Worm (Caenorhabditis elegans) whole organism, mixed stage, embryonic: ENCODE measurements around the gene gpx-3.

Source experiments
- M03D4.4 ChIP-seq: sonication (generic microtip); optimal IDR thresholded peaks from 2 replicates; lab custom pipeline; 2017; ENCODE audit warnings: mild to moderate bottlenecking, missing genetic modification characterization, missing compliant biosample characterization
- blmp-1 ChIP-seq: fragments of 150-350 bp; optimal IDR thresholded peaks from 2 replicates; lab custom pipeline; 2014; ENCODE audit warnings: missing biosample characterization, missing genetic modification characterization
- ces-1 ChIP-seq: fragments of 150-350 bp; optimal IDR thresholded peaks from 2 replicates; lab custom pipeline; 2014; ENCODE audit warnings: missing biosample characterization, missing genetic modification reagents, missing genetic modification characterization
- drap-1 ChIP-seq: fragments of 200-800 bp; sonication (Bioruptor generic); optimal IDR thresholded peaks from 3 replicates; lab custom pipeline; 2018; ENCODE audit warnings: mild to moderate bottlenecking, missing genetic modification characterization, missing compliant biosample characterization
- elt-1 ChIP-seq: sonication (generic microtip); optimal IDR thresholded peaks from 2 replicates; lab custom pipeline; 2017; ENCODE audit warnings: missing genetic modification characterization, mild to moderate bottlenecking, missing compliant biosample characterization, antibody characterized with exemption, moderate library complexity, borderline replicate concordance; ENCODE audit not compliant: insufficient read depth
- lin-13 ChIP-seq: fragments of 150-350 bp; optimal IDR thresholded peaks from 2 replicates; lab custom pipeline; 2014; ENCODE audit warnings: missing biosample characterization, missing genetic modification characterization
- lsy-2 ChIP-seq: fragments of 150-350 bp; optimal IDR thresholded peaks from 2 replicates; lab custom pipeline; 2014; ENCODE audit warnings: missing biosample characterization, missing genetic modification characterization
- mep-1 ChIP-seq: fragments of 150-350 bp; optimal IDR thresholded peaks from 2 replicates; lab custom pipeline; 2017; ENCODE audit warnings: missing biosample characterization, missing genetic modification reagents, missing genetic modification characterization, inconsistent platforms
- mls-2 ChIP-seq: sonication (generic microtip); optimal IDR thresholded peaks from 2 replicates; lab custom pipeline; 2016; ENCODE audit warnings: mild to moderate bottlenecking, missing genetic modification characterization, moderate library complexity, missing compliant biosample characterization
- nhr-12 ChIP-seq: fragments of 150-350 bp; optimal IDR thresholded peaks from 2 replicates; lab custom pipeline; 2014; ENCODE audit warnings: missing biosample characterization, missing genetic modification characterization
- nhr-76 ChIP-seq: sonication (generic microtip); optimal IDR thresholded peaks from 2 replicates; lab custom pipeline; 2017; ENCODE audit warnings: missing biosample characterization, missing genetic modification characterization
- sptf-1 ChIP-seq: sonication (generic microtip); optimal IDR thresholded peaks from 2 replicates; lab custom pipeline; 2017; ENCODE audit warnings: mild to moderate bottlenecking, missing genetic modification characterization, moderate library complexity, missing compliant biosample characterization
- unc-62 ChIP-seq: fragments of 150-350 bp; optimal IDR thresholded peaks from 2 replicates; lab custom pipeline; 2014; ENCODE audit warnings: missing biosample characterization, missing genetic modification reagents, missing genetic modification characterization
- zip-8 ChIP-seq: fragments of 150-350 bp; optimal IDR thresholded peaks from 2 replicates; lab custom pipeline; 2014; ENCODE audit warnings: missing biosample characterization, missing genetic modification characterization

DNA sequence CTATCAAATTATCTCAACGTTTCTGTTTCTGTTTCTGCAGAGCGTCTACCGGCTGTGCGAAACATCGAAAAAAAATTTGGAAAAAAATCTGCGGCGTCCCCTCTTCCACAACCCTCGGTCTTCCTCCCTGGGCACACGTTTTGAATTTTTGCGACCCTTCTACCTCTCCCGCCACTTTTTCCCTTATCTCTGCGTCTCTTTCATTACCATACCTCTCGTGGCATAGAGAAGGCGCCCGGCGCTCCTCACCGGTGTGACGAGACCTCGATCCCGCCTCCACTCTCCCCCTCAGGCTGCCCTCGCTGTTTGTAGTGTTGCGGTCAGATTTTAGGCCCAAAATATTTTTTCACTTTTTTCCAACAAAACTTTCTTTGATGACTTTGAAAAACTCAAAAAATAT, 35.3 kb upstream of the gpx-3 start:
- no peak for TF ChIP-seq zip-8
- no peak for TF ChIP-seq unc-62 (GFP tag; lab: Kevin White, UChicago)
- TF ChIP-seq drap-1 (GFP tag; lab: Kevin White, UChicago): no peak
- TF ChIP-seq nhr-76 (tag; lab: Kevin White, UChicago): no peak
- TF ChIP-seq elt-1 (tag; lab: Kevin White, UChicago): no peak
- TF ChIP-seq lin-13 (tag; lab: Kevin White, UChicago): no peak
- no peak for TF ChIP-seq sptf-1 (tag; lab: Kevin White, UChicago)
- TF ChIP-seq nhr-12: no peak
- TF ChIP-seq mls-2 (tag; lab: Kevin White, UChicago): no peak
- TF ChIP-seq ces-1 (GFP tag; lab: Kevin White, UChicago): no peak
- TF ChIP-seq lsy-2 (tag; lab: Kevin White, UChicago): no peak
- TF ChIP-seq M03D4.4 (tag; lab: Kevin White, UChicago): no peak
- TF ChIP-seq mep-1: no peak
- TF ChIP-seq blmp-1 (tag; lab: Kevin White, UChicago): no peak
